Fruit fly (Drosophila melanogaster): ENCODE measurements around the gene Usp7.

dm6 chrX:12076243-12076642 is 47.4 kb upstream of the Usp7 start:
- TF ChIP-seq usp (GFP tag; optimal IDR thresholded peaks at IDR 0.05) (no peak), pan (optimal IDR thresholded peaks at IDR 0.05) (no peak), psq (optimal IDR thresholded peaks at IDR 0.05) (no peak), Dll (optimal IDR thresholded peaks at IDR 0.05) (no peak)
